Fruit fly (Drosophila melanogaster) whole organism, embryonic: ENCODE measurements around the gene Spc105R.
A peak's percentile ranks its signal among the peaks of the same experiment; 100 is the strongest.

Experiments
- BtbVII ChIP-seq: fragments of 200-800 bp; sonication (Bioruptor generic); optimal IDR thresholded peaks from 3 replicates; lab custom pipeline; 2017; ENCODE audit warnings: missing biosample characterization, mild to moderate bottlenecking, missing genetic modification characterization
- CG11560 ChIP-seq: fragments of 200-800 bp; sonication (Bioruptor generic); IDR thresholded peaks from 3 replicates; pipeline ENCODE4 v1.3.6; 2022; ENCODE audit warnings: missing biosample characterization, missing genetic modification characterization
- CG11696 ChIP-seq: fragments of 200-800 bp; sonication (Bioruptor generic); IDR thresholded peaks from 2 replicates; pipeline ENCODE4 v1.3.6; 2022; ENCODE audit warnings: missing biosample characterization, missing genetic modification characterization
- CG12155 ChIP-seq: fragments of 200-800 bp; sonication (Bioruptor generic); optimal IDR thresholded peaks from 3 replicates; lab custom pipeline; 2016; ENCODE audit warnings: missing biosample characterization, missing genetic modification characterization
- CG12659 ChIP-seq: fragments of 200-800 bp; sonication (Bioruptor generic); optimal IDR thresholded peaks from 3 replicates; lab custom pipeline; 2017; ENCODE audit warnings: mild to moderate bottlenecking, missing biosample characterization, missing genetic modification reagents, missing genetic modification characterization
- CG13296 ChIP-seq: fragments of 200-800 bp; sonication (Bioruptor generic); optimal IDR thresholded peaks from 3 replicates; lab custom pipeline; 2018; ENCODE audit warnings: missing biosample characterization, mild to moderate bottlenecking, missing genetic modification characterization
- CG13624 ChIP-seq: fragments of 200-800 bp; sonication (Bioruptor generic); optimal IDR thresholded peaks from 2 replicates; lab custom pipeline; 2016; ENCODE audit warnings: missing biosample characterization, missing genetic modification characterization
- CG15696 ChIP-seq: fragments of 200-800 bp; sonication (Bioruptor generic); optimal IDR thresholded peaks from 2 replicates; lab custom pipeline; 2019; ENCODE audit warnings: missing biosample characterization, mild to moderate bottlenecking, missing genetic modification characterization, moderate library complexity
- CG1603 ChIP-seq: fragments of 200-800 bp; sonication (Bioruptor generic); optimal IDR thresholded peaks from 2 replicates; lab custom pipeline; 2019; ENCODE audit warnings: missing biosample characterization, mild to moderate bottlenecking, missing genetic modification characterization, moderate library complexity
- CG17186 ChIP-seq: fragments of 200-800 bp; sonication (Bioruptor generic); optimal IDR thresholded peaks from 3 replicates; lab custom pipeline; 2017; ENCODE audit warnings: missing biosample characterization, missing genetic modification reagents, missing genetic modification characterization
- CG18262 ChIP-seq: fragments of 200-800 bp; optimal IDR thresholded peaks from 3 replicates; lab custom pipeline; 2019; ENCODE audit warnings: missing biosample characterization, mild to moderate bottlenecking, missing genetic modification characterization, moderate library complexity
- CG2678 ChIP-seq: fragments of 200-800 bp; sonication (Bioruptor generic); optimal IDR thresholded peaks from 3 replicates; lab custom pipeline; 2019; ENCODE audit warnings: missing biosample characterization, mild to moderate bottlenecking, missing genetic modification characterization, moderate library complexity
- CG2889 ChIP-seq: fragments of 200-800 bp; sonication (Bioruptor generic); IDR thresholded peaks from 3 replicates; pipeline ENCODE4 v1.3.6; 2022; ENCODE audit warnings: missing biosample characterization, missing genetic modification characterization
- CG3065 ChIP-seq: fragments of 200-800 bp; sonication (Bioruptor generic); optimal IDR thresholded peaks from 2 replicates; lab custom pipeline; 2016; ENCODE audit warnings: missing biosample characterization, missing genetic modification characterization
- CG31365 ChIP-seq: fragments of 200-800 bp; sonication (Bioruptor generic); optimal IDR thresholded peaks from 2 replicates; lab custom pipeline; 2018; ENCODE audit warnings: missing biosample characterization, mild to moderate bottlenecking, missing genetic modification characterization
- CG31388 ChIP-seq: fragments of 200-800 bp; sonication (Bioruptor generic); optimal IDR thresholded peaks from 2 replicates; lab custom pipeline; 2016; ENCODE audit warnings: missing biosample characterization, missing genetic modification characterization
- CG32532 ChIP-seq: fragments of 200-800 bp; sonication (Bioruptor generic); IDR thresholded peaks from 2 replicates; pipeline ENCODE4 v1.3.6; 2022; ENCODE audit warnings: missing biosample characterization, missing genetic modification characterization
- CG34224 ChIP-seq: fragments of 200-800 bp; sonication (Bioruptor generic); IDR thresholded peaks from 3 replicates; pipeline ENCODE4 v1.3.6; 2022; ENCODE audit warnings: missing biosample characterization, missing genetic modification characterization; ENCODE audit not compliant: partially characterized antibody
- CG42726 ChIP-seq: fragments of 200-800 bp; sonication (Bioruptor generic); IDR thresholded peaks from 2 replicates; pipeline ENCODE4 v1.3.6; 2022; ENCODE audit warnings: missing biosample characterization, missing genetic modification characterization; ENCODE audit not compliant: partially characterized antibody
- CG43689 ChIP-seq: fragments of 200-800 bp; sonication (Bioruptor generic); IDR thresholded peaks from 2 replicates; pipeline ENCODE4 v1.3.6; 2022; ENCODE audit warnings: missing biosample characterization, missing genetic modification characterization
- CG7357 ChIP-seq: fragments of 200-800 bp; sonication (Bioruptor generic); IDR thresholded peaks from 3 replicates; pipeline ENCODE4 v1.3.6; 2022; ENCODE audit warnings: missing biosample characterization, missing genetic modification characterization
- CG7928 ChIP-seq: fragments of 200-800 bp; sonication (Bioruptor generic); optimal IDR thresholded peaks from 2 replicates; lab custom pipeline; 2017; ENCODE audit warnings: missing biosample characterization, mild to moderate bottlenecking, missing genetic modification characterization
- CG8478 ChIP-seq: fragments of >200 bp; optimal IDR thresholded peaks from 2 replicates; lab custom pipeline; 2018
- CoRest ChIP-seq: fragments of 200-800 bp; sonication (Bioruptor generic); optimal IDR thresholded peaks from 3 replicates; lab custom pipeline; 2018; ENCODE audit warnings: missing biosample characterization, mild to moderate bottlenecking, missing genetic modification characterization, moderate library complexity
- CrebB ChIP-seq: fragments of 200-800 bp; sonication (Bioruptor generic); optimal IDR thresholded peaks from 3 replicates; lab custom pipeline; 2018; ENCODE audit warnings: missing biosample characterization, mild to moderate bottlenecking, missing genetic modification characterization
- D19A ChIP-seq: fragments of 200-800 bp; optimal IDR thresholded peaks from 3 replicates; lab custom pipeline; 2019; ENCODE audit warnings: missing biosample characterization, mild to moderate bottlenecking, missing genetic modification characterization, moderate library complexity
- Dad ChIP-seq: fragments of 200-800 bp; sonication (Bioruptor generic); optimal IDR thresholded peaks from 3 replicates; lab custom pipeline; 2016; ENCODE audit warnings: missing biosample characterization, missing genetic modification characterization
- Dbx ChIP-seq: fragments of 200-800 bp; sonication (Bioruptor generic); IDR thresholded peaks from 3 replicates; pipeline ENCODE4 v1.3.6; 2022; ENCODE audit warnings: missing biosample characterization, missing genetic modification characterization
- Elba2 ChIP-seq: fragments of 200-800 bp; sonication (Bioruptor generic); optimal IDR thresholded peaks from 3 replicates; lab custom pipeline; 2016; ENCODE audit warnings: missing biosample characterization, missing genetic modification characterization
- Hand ChIP-seq: fragments of 200-800 bp; sonication (Bioruptor generic); optimal IDR thresholded peaks from 2 replicates; lab custom pipeline; 2017; ENCODE audit warnings: mild to moderate bottlenecking, missing biosample characterization, missing genetic modification reagents, missing genetic modification characterization
- HmgD ChIP-seq: fragments of 200-800 bp; sonication (Bioruptor generic); optimal IDR thresholded peaks from 3 replicates; lab custom pipeline; 2016; ENCODE audit warnings: missing biosample characterization, missing genetic modification characterization
- Mad ChIP-seq: fragments of 200-800 bp; sonication (Bioruptor generic); optimal IDR thresholded peaks from 2 replicates; lab custom pipeline; 2016; ENCODE audit warnings: missing biosample characterization, missing genetic modification characterization
- Med ChIP-seq: fragments of 200-800 bp; sonication (Bioruptor generic); peaks from one replicate; lab custom pipeline; 2016; ENCODE audit warnings: missing biosample characterization, missing genetic modification characterization, mild to moderate bottlenecking, inconsistent platforms, moderate library complexity
- NfI ChIP-seq: fragments of 200-800 bp; sonication (Bioruptor generic); optimal IDR thresholded peaks from 3 replicates; lab custom pipeline; 2018; ENCODE audit warnings: missing biosample characterization, mild to moderate bottlenecking, missing genetic modification characterization, moderate library complexity
- Oaz ChIP-seq: fragments of 200-800 bp; sonication (Bioruptor generic); IDR thresholded peaks from 2 replicates; pipeline ENCODE4 v1.3.6; 2022; ENCODE audit warnings: missing biosample characterization, missing genetic modification characterization
- Rx ChIP-seq: fragments of 200-800 bp; sonication (Bioruptor generic); IDR thresholded peaks from 2 replicates; pipeline ENCODE4 v1.3.6; 2022; ENCODE audit warnings: missing biosample characterization, missing genetic modification characterization
- Scr ChIP-seq: fragments of 200-800 bp; sonication (Bioruptor generic); IDR thresholded peaks from 2 replicates; pipeline ENCODE4 v1.3.6; 2022; ENCODE audit warnings: missing biosample characterization, missing genetic modification characterization; ENCODE audit not compliant: partially characterized antibody
- Six4 ChIP-seq: fragments of 200-800 bp; sonication (Bioruptor generic); optimal IDR thresholded peaks from 2 replicates; lab custom pipeline; 2016; ENCODE audit warnings: missing biosample characterization, missing genetic modification characterization
- ab ChIP-seq: fragments of 200-800 bp; sonication (Bioruptor generic); optimal IDR thresholded peaks from 2 replicates; lab custom pipeline; 2016; ENCODE audit warnings: missing biosample characterization, missing genetic modification characterization
- ato ChIP-seq: fragments of 200-800 bp; sonication (Bioruptor generic); IDR thresholded peaks from 2 replicates; pipeline ENCODE4 v1.3.6; 2022; ENCODE audit warnings: missing biosample characterization, missing genetic modification characterization; ENCODE audit not compliant: partially characterized antibody
- bcd ChIP-seq: fragments of 200-800 bp; sonication (Bioruptor generic); optimal IDR thresholded peaks from 2 replicates; lab custom pipeline; 2017; ENCODE audit warnings: missing biosample characterization, mild to moderate bottlenecking, missing genetic modification characterization
- cas ChIP-seq: fragments of 200-800 bp; sonication (Bioruptor generic); IDR thresholded peaks from 2 replicates; pipeline ENCODE4 v1.3.6; 2022; ENCODE audit warnings: missing biosample characterization, missing genetic modification characterization
- eve ChIP-seq, 2 experiments: fragments of >200 bp; optimal IDR thresholded peaks; 2 replicates each; lab custom pipeline; 2017; ENCODE audit warnings: missing biosample characterization in 2 of 2, missing genetic modification characterization in 2 of 2
- fd3F ChIP-seq: fragments of 200-800 bp; sonication (Bioruptor generic); optimal IDR thresholded peaks from 2 replicates; lab custom pipeline; 2018; ENCODE audit warnings: missing biosample characterization, mild to moderate bottlenecking, missing genetic modification characterization, moderate library complexity
- sc ChIP-seq, 3 experiments: fragments of >200 bp in 2 of 3; fragments of 200-800 bp in 1 of 3; sonication (Bioruptor generic) in 1 of 3; optimal IDR thresholded peaks; 2 replicates in 2 of 3; 3 replicates in 1 of 3; lab custom pipeline; 2017; ENCODE audit warnings: mild to moderate bottlenecking in 1 of 3, missing biosample characterization in 1 of 3, missing genetic modification characterization in 1 of 3, missing genetic modification reagents in 1 of 3
- sr ChIP-seq: fragments of 200-800 bp; sonication (Bioruptor generic); IDR thresholded peaks from 3 replicates; pipeline ENCODE4 v1.3.6; 2022; ENCODE audit warnings: missing biosample characterization, missing genetic modification characterization
- tin ChIP-seq: fragments of 200-800 bp; sonication (Bioruptor generic); optimal IDR thresholded peaks from 3 replicates; lab custom pipeline; 2016; ENCODE audit warnings: missing biosample characterization, missing genetic modification characterization
- tna ChIP-seq: fragments of 200-800 bp; sonication (Bioruptor generic); IDR thresholded peaks from 2 replicates; pipeline ENCODE4 v1.3.6; 2022; ENCODE audit warnings: missing biosample characterization, missing genetic modification characterization; ENCODE audit not compliant: partially characterized antibody
- zen ChIP-seq: fragments of 200-800 bp; sonication (Bioruptor generic); optimal IDR thresholded peaks from 3 replicates; lab custom pipeline; 2018; ENCODE audit warnings: missing biosample characterization, mild to moderate bottlenecking, missing genetic modification characterization, moderate library complexity
- zfh2 ChIP-seq: fragments of 200-800 bp; sonication (Bioruptor generic); optimal IDR thresholded peaks from 2 replicates; lab custom pipeline; 2016; ENCODE audit warnings: missing biosample characterization, missing genetic modification characterization

Spc105R gene

DNA sequence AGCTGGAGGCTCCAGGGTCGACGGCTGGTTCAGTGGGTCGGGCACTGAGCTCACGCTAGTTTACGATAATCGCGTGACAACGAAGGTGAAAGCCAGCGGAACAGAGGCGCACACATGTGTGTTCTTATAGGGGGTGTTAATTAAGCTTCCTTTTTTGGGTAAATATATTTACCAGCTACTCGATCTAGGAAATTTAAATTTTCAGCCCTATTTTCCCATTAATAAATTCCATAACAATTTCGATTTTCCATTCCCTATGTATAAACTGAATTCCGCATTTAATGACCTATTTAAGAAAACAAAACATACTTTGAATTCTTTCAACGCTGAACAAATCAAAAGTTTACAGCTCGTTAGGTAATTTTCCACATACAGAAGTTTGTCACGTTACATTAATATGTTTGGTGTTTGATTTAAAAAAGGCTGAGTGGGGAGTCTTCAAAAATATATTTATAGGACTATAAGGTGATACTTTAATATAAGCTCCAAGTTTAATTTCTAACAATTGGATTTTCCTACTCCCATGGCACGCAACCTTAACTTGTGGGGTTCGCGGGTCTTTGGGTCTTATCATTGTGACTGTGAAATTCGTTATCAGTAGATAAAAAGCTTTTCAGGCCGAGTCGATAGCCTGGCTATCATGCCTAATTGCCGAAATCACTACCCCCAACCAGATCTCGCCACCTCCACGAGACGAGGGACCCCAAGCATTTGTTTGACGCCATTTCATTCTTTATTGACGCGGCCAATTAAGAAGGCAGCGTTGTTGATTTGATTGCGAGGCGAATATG is 37.0 kb downstream of the Spc105R start, which contains the start of gene CG13255 (continued):
- TF ChIP-seq CG8478: no peak
- TF ChIP-seq fd3F (GFP tag; lab: Kevin White, UChicago): peak; percentile 49
- no peak for TF ChIP-seq ato (GFP tag; lab: Robert Waterston, UW)
- TF ChIP-seq Rx (GFP tag; lab: Robert Waterston, UW): no peak
- TF ChIP-seq Med: peak; percentile 74
- peak; percentile 55 for TF ChIP-seq CG12659 (GFP tag; lab: Kevin White, UChicago)
- TF ChIP-seq ab: no peak
- no peak for TF ChIP-seq CG2889 (GFP tag; lab: Robert Waterston, UW)
- no peak for TF ChIP-seq CG11560 (tag; lab: Robert Waterston, UW)
- no peak for TF ChIP-seq sc (optimal IDR thresholded peaks at IDR 0.05; lab: Kevin White, UChicago)
- no peak for TF ChIP-seq sc (GFP tag; optimal IDR thresholded peaks at IDR 0.05; lab: Kevin White, UChicago)
- TF ChIP-seq CoRest (tag; lab: Kevin White, UChicago): peak; percentile 72
- TF ChIP-seq eve (GFP tag; optimal IDR thresholded peaks at IDR 0.05; lab: Kevin White, UChicago): no peak
- peak; percentile 64 for TF ChIP-seq zfh2 (GFP tag; lab: Kevin White, UChicago)
- TF ChIP-seq D19A: peak; percentile 16
- no peak for TF ChIP-seq cas
- peak; percentile 58 for TF ChIP-seq BtbVII (GFP tag; lab: Kevin White, UChicago)
- no peak for TF ChIP-seq zen (tag; lab: Kevin White, UChicago)
- TF ChIP-seq CG11696 (GFP tag; lab: Robert Waterston, UW): no peak
- TF ChIP-seq CG42726: no peak
- no peak for TF ChIP-seq CG1603
- TF ChIP-seq NfI: peak; percentile 52
- TF ChIP-seq CG13624 (GFP tag; lab: Kevin White, UChicago): no peak
- TF ChIP-seq CG18262: peak; percentile 51
- TF ChIP-seq tna (GFP tag; lab: Robert Waterston, UW): no peak
- peak; percentile 43 for TF ChIP-seq Hand (GFP tag; lab: Kevin White, UChicago)
- TF ChIP-seq CG31388: no peak
- TF ChIP-seq Dbx (GFP tag; lab: Robert Waterston, UW): no peak
- no peak for TF ChIP-seq Mad (GFP tag; lab: Kevin White, UChicago)
- TF ChIP-seq CG3065 (GFP tag; lab: Kevin White, UChicago): no peak
- no peak for TF ChIP-seq CG43689
- no peak for TF ChIP-seq CG17186
- TF ChIP-seq bcd (GFP tag; lab: Kevin White, UChicago): peak; percentile 43
- no peak for TF ChIP-seq sr (GFP tag; lab: Robert Waterston, UW)
- no peak for TF ChIP-seq CG31365 (tag; lab: Kevin White, UChicago)
- TF ChIP-seq CG13296: no peak
- no peak for TF ChIP-seq tin
- TF ChIP-seq CG15696 (tag; lab: Kevin White, UChicago): no peak
- peak; percentile 37; the same call in 1 of the 3 replicates for TF ChIP-seq CG7357 (GFP tag; lab: Robert Waterston, UW)
- no peak for TF ChIP-seq Oaz
- TF ChIP-seq Six4 (GFP tag; lab: Kevin White, UChicago): no peak
- TF ChIP-seq Scr (GFP tag; lab: Robert Waterston, UW): no peak
- no peak for TF ChIP-seq CG34224 (GFP tag; lab: Robert Waterston, UW)
- TF ChIP-seq Elba2 (GFP tag; lab: Kevin White, UChicago): no peak
- TF ChIP-seq CG2678: peak; percentile 80
- no peak for TF ChIP-seq HmgD (GFP tag; lab: Kevin White, UChicago)
- no peak for TF ChIP-seq CG7928
- TF ChIP-seq CG12155 (GFP tag; lab: Kevin White, UChicago): peak; percentile 29
- no peak for TF ChIP-seq Dad (GFP tag; lab: Kevin White, UChicago)
- TF ChIP-seq CG32532 (GFP tag; lab: Robert Waterston, UW): peak; percentile 52
- TF ChIP-seq CrebB (tag; lab: Kevin White, UChicago): no peak
